Worm (Caenorhabditis elegans): ENCODE data around the gene C45B11.8.

C45B11.8 gene

DNA sequence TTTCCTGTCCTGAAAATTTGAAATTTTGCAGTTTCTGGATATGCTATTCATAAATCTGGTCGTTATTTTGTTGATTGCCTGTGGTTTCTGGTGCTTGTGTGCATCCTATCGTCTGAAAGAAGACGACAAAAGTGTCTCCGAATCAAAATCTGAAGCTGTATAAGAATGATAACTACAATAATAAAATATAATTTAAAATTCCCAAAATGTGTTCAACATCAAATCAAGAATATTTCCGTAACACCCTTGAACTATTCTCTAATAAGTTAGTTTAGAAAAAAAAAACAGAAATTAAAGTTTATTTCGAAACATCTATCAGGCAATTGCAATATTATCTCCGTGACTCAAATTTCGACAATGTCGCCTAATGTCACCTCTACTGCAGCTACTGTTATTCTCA is at the start of gene C45B11.8:
TSS of gene C45B11.8 (plus strand) at position 301 of the 400 bp plus-strand sequence.
- TF ChIP-seq ceh-82 (tag; optimal IDR thresholded peaks at IDR 0.05) = no peak
- no peak for TF ChIP-seq unc-62 (GFP tag; optimal IDR thresholded peaks at IDR 0.05)
- no peak for TF ChIP-seq ets-5 (GFP tag; IDR thresholded peaks at IDR 0.05)
- no peak for TF ChIP-seq unc-98 (GFP tag; IDR thresholded peaks at IDR 0.05)
- no peak for TF ChIP-seq dpl-1 (GFP tag; optimal IDR thresholded peaks at IDR 0.05)
- no peak for TF ChIP-seq sup-37 (GFP tag; optimal IDR thresholded peaks at IDR 0.05)
- no peak for TF ChIP-seq jun-1 (tag; optimal IDR thresholded peaks at IDR 0.05)
- no peak for TF ChIP-seq grh-1 (GFP tag; IDR thresholded peaks at IDR 0.05)
- TF ChIP-seq F16B12.6 (tag; optimal IDR thresholded peaks at IDR 0.05) = no peak
- TF ChIP-seq hlh-4 (tag; optimal IDR thresholded peaks at IDR 0.05) = no peak
- TF ChIP-seq mef-2 (tag; optimal IDR thresholded peaks at IDR 0.05) = no peak

DNA sequence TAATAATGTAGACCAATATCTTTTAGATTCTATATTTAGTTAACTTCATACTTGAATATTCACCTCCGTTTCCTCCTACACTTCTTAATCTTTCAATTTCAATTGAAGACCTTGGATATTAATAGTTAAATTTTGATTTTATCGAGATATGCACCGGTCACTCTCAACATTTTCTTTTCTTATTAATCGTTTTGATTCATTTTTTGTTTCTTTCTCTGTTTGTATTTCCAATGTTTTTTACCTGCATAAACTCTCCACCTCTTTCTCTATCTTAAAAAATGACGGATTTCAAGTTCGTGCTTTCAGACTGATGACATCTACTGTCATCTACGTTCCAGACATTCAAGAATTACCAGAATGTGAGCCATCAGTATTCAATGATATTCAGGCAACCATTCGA is 48.8 kb upstream of the C45B11.8 start, which contains the start of gene frpr-9:
TSS of gene frpr-9 (plus strand) at position 301 of the 400 bp plus-strand sequence.
- TF ChIP-seq ceh-82 (tag; optimal IDR thresholded peaks at IDR 0.05) = no peak
- TF ChIP-seq mep-1 (tag; optimal IDR thresholded peaks at IDR 0.05) = no peak
- no peak for TF ChIP-seq isw-1 (GFP tag; IDR thresholded peaks at IDR 0.05)
- TF ChIP-seq lsy-2 (tag; optimal IDR thresholded peaks at IDR 0.05) = no peak
- no peak for TF ChIP-seq unc-98 (GFP tag; IDR thresholded peaks at IDR 0.05)
- no peak for TF ChIP-seq nhr-84 (tag; optimal IDR thresholded peaks at IDR 0.05)
- TF ChIP-seq C04F5.9 (tag; optimal IDR thresholded peaks at IDR 0.05) = no peak
- TF ChIP-seq ets-5 (GFP tag; IDR thresholded peaks at IDR 0.05) = no peak
- TF ChIP-seq dsc-1 (tag; optimal IDR thresholded peaks at IDR 0.05) = no peak
- no peak for TF ChIP-seq ceh-8 (GFP tag; optimal IDR thresholded peaks at IDR 0.05)
- no peak for TF ChIP-seq nhr-12 (tag; optimal IDR thresholded peaks at IDR 0.05)
- no peak for TF ChIP-seq swsn-7 (tag; optimal IDR thresholded peaks at IDR 0.05)
- no peak for TF ChIP-seq ces-1 (GFP tag; optimal IDR thresholded peaks at IDR 0.05)
- no peak for TF ChIP-seq ceh-88 (GFP tag; IDR thresholded peaks at IDR 0.05)
- TF ChIP-seq zip-4 (GFP tag; optimal IDR thresholded peaks at IDR 0.05) = no peak
- TF ChIP-seq nhr-47 (tag; optimal IDR thresholded peaks at IDR 0.05) = no peak
- no peak for TF ChIP-seq C34B4.2 (tag; optimal IDR thresholded peaks at IDR 0.05)

DNA sequence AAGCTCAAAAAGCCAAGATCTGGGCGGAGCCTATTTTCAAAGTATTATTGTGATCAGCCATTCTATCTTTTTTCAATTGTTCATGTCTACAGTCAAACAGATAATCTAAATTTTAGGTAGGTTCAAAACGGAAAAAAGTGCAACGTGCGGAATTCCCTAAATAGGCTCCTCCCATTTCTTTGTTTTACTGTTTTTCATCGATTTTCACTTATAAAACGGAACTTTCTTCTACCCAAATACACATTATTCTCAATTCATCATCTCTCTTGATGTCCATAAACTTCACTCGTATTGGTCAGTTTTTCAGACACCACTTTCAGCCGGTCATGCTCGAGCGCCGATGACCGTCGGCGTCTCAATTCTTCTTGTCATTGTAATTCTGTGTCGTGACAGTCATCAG is 41.8 kb upstream of the C45B11.8 start, which contains the start of gene F53B7.7:
TSS of gene F53B7.7 (plus strand) at position 301 of the 400 bp plus-strand sequence.
- TF ChIP-seq lir-3 (tag; optimal IDR thresholded peaks at IDR 0.05; ENCODE audit: poor library complexity) = no peak
- no peak for TF ChIP-seq nhr-76 (tag; optimal IDR thresholded peaks at IDR 0.05)
- TF ChIP-seq nhr-85 (tag) = peak; percentile 53

DNA sequence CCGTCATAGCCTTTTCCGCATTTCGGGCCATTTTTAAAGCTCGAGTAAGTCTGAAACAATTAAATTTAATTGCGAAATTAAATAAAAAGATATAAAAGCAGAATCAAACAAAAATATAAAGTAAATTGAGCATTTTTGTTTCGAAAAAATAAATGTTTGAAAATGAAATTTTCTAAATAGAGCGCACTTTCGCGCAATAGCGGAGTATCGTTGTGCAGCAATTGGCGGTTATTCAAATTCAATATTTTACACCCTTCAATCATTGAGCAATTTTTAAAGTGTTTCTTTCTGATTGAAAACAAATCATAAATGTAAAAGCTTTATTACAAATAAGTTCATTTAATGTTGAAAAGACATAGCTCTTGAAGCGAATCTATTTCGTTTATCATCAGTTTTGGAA is 39.9 kb upstream of the C45B11.8 start, which contains the start of gene isy-1:
TSS of gene isy-1 (minus strand) at position 50 of the 400 bp plus-strand sequence.
- TF ChIP-seq blmp-1 (tag; optimal IDR thresholded peaks at IDR 0.05) (peak; percentile 93), dpl-1 (GFP tag; optimal IDR thresholded peaks at IDR 0.05) (peak; percentile 92 to 96 (median 94)), isw-1 (GFP tag; IDR thresholded peaks at IDR 0.05) (peak; percentile 59), nhr-28 (tag; optimal IDR thresholded peaks at IDR 0.05) (no peak), swsn-7 (tag; optimal IDR thresholded peaks at IDR 0.05) (peak; percentile 66), nhr-11 (tag; optimal IDR thresholded peaks at IDR 0.05) (no peak), mef-2 (tag; optimal IDR thresholded peaks at IDR 0.05) (no peak), skn-1 (tag; optimal IDR thresholded peaks at IDR 0.05) (peak; percentile 88), zag-1 (tag; optimal IDR thresholded peaks at IDR 0.05) (no peak), snpc-4 (tag; optimal IDR thresholded peaks at IDR 0.05) (peak; percentile 70), irx-1 (tag; optimal IDR thresholded peaks at IDR 0.05) (peak; percentile 29), ama-1 (optimal IDR thresholded peaks at IDR 0.05) (no peak), ceh-88 (GFP tag; IDR thresholded peaks at IDR 0.05) (no peak), hlh-4 (tag; optimal IDR thresholded peaks at IDR 0.05) (no peak), ztf-11 (tag; optimal IDR thresholded peaks at IDR 0.05) (no peak), fkh-10 (GFP tag; optimal IDR thresholded peaks at IDR 0.05) (peak; percentile 26), dsc-1 (tag; optimal IDR thresholded peaks at IDR 0.05) (peak; percentile 60), zip-4 (GFP tag; optimal IDR thresholded peaks at IDR 0.05) (no peak), hpl-2 (GFP tag; optimal IDR thresholded peaks at IDR 0.05) (no peak), elt-3 (tag; optimal IDR thresholded peaks at IDR 0.05) (peak in 2 of 6 experiments; percentile 31 to 59), ceh-63 (GFP tag; optimal IDR thresholded peaks at IDR 0.05) (no peak), fos-1 (tag; optimal IDR thresholded peaks at IDR 0.05) (peak; percentile 51), ztf-4 (tag; optimal IDR thresholded peaks at IDR 0.05) (no peak), F16B12.6 (tag; optimal IDR thresholded peaks at IDR 0.05) (peak; percentile 30), aly-2 (tag; optimal IDR thresholded peaks at IDR 0.05) (no peak), pag-3 (tag; optimal IDR thresholded peaks at IDR 0.05; ENCODE audit: borderline replicate concordance, insufficient read depth) (no peak), rnt-1 (tag; optimal IDR thresholded peaks at IDR 0.05) (peak; percentile 69), sptf-1 (tag; optimal IDR thresholded peaks at IDR 0.05) (no peak), unc-62 (GFP tag; optimal IDR thresholded peaks at IDR 0.05) (no peak), tbx-2 (tag; optimal IDR thresholded peaks at IDR 0.05) (no peak)

Measured in whole organism, L1 larva.